Worm (Caenorhabditis elegans): ENCODE data around the gene F48F7.5.

ce11 chrX:13952347-13952746, 23.1 kb upstream of the F48F7.5 start:
- TF ChIP-seq ztf-11 (tag; optimal IDR thresholded peaks at IDR 0.05) = no peak
- TF ChIP-seq snpc-4 (tag; optimal IDR thresholded peaks at IDR 0.05) = no peak
- TF ChIP-seq nhr-28 (tag; optimal IDR thresholded peaks at IDR 0.05) = no peak
- no peak for TF ChIP-seq nhr-84 (tag; optimal IDR thresholded peaks at IDR 0.05)
- TF ChIP-seq elt-3 (tag; optimal IDR thresholded peaks at IDR 0.05) = no peak
- TF ChIP-seq nhr-237 (tag; optimal IDR thresholded peaks at IDR 0.05) = no peak
- no peak for TF ChIP-seq pqm-1 (tag; optimal IDR thresholded peaks at IDR 0.05)
- no peak for TF ChIP-seq nhr-76 (tag; optimal IDR thresholded peaks at IDR 0.05)
- TF ChIP-seq mdl-1 (tag; optimal IDR thresholded peaks at IDR 0.05) = no peak
- TF ChIP-seq aha-1 (tag; optimal IDR thresholded peaks at IDR 0.05) = no peak
- no peak for TF ChIP-seq fkh-10 (GFP tag; optimal IDR thresholded peaks at IDR 0.05)

Data from whole organism, L1 larva.